Worm (Caenorhabditis elegans) whole organism, L2 larva: ENCODE results near the gene ric-7.

Experiments used
- C34F6.9 ChIP-seq: fragments of 150-350 bp; optimal IDR thresholded peaks from 2 replicates; lab custom pipeline; 2014; ENCODE audit warnings: missing biosample characterization, missing genetic modification characterization
- R02D3.7 ChIP-seq: fragments of 150-350 bp; optimal IDR thresholded peaks from 2 replicates; lab custom pipeline; 2014; ENCODE audit warnings: missing biosample characterization, missing genetic modification characterization
- ceh-82 ChIP-seq: fragments of 150-350 bp; optimal IDR thresholded peaks from 2 replicates; lab custom pipeline; 2014; ENCODE audit warnings: missing biosample characterization, missing genetic modification characterization
- nhr-25 ChIP-seq: fragments of 150-350 bp; sonication (generic microtip); optimal IDR thresholded peaks from 3 replicates; lab custom pipeline; 2014; ENCODE audit warnings: missing biosample characterization, missing genetic modification characterization
- nhr-77 ChIP-seq: fragments of 150-350 bp; optimal IDR thresholded peaks from 2 replicates; lab custom pipeline; 2014; ENCODE audit warnings: missing biosample characterization, missing genetic modification characterization
- snpc-4 ChIP-seq: fragments of 150-350 bp; optimal IDR thresholded peaks from 2 replicates; lab custom pipeline; 2014; ENCODE audit warnings: missing biosample characterization, missing genetic modification characterization
- ztf-1 ChIP-seq: fragments of 200-800 bp; sonication (Bioruptor generic); conservative IDR thresholded peaks from 2 replicates; pipeline ENCODE4 v1.3.6; 2022; ENCODE audit warnings: missing genetic modification characterization, missing compliant biosample characterization

- TF ChIP-seq R02D3.7 (tag; lab: Kevin White, UChicago) (no peak), nhr-25 (tag; lab: Kevin White, UChicago) (no peak), ztf-1 (no peak), nhr-77 (tag; lab: Kevin White, UChicago) (no peak), C34F6.9 (tag; lab: Kevin White, UChicago) (no peak), snpc-4 (tag; lab: Kevin White, UChicago) (no peak), ceh-82 (tag; lab: Kevin White, UChicago) (no peak)
These were observed 2.7 kb upstream of the ric-7 start for ce11 chrV:14008353-14008859.
